Fruit fly (Drosophila melanogaster) whole organism, embryonic: ENCODE results near the gene CG43450.
A peak's percentile ranks its signal among the peaks of the same experiment; 100 is the strongest.

ENCODE experiments used
- Adf1 ChIP-seq: fragments of 200-800 bp; sonication (Bioruptor generic); IDR thresholded peaks from 2 replicates; pipeline ENCODE4 v1.3.6; 2022; ENCODE audit warnings: missing biosample characterization, missing genetic modification characterization
- Asciz ChIP-seq: fragments of 200-800 bp; sonication (Bioruptor generic); optimal IDR thresholded peaks from 2 replicates; lab custom pipeline; 2017; ENCODE audit warnings: missing biosample characterization, mild to moderate bottlenecking, missing genetic modification characterization, missing genetic modification reagents
- Atf6 ChIP-seq: fragments of 200-800 bp; sonication (Bioruptor generic); IDR thresholded peaks from 2 replicates; pipeline ENCODE4 v1.3.6; 2022; ENCODE audit warnings: missing biosample characterization, missing genetic modification characterization
- Bdp1 ChIP-seq: fragments of 200-800 bp; sonication (Bioruptor generic); optimal IDR thresholded peaks from 3 replicates; lab custom pipeline; 2016; ENCODE audit warnings: missing biosample characterization, missing genetic modification characterization
- CG10654 ChIP-seq: fragments of 200-800 bp; sonication (Bioruptor generic); optimal IDR thresholded peaks from 2 replicates; lab custom pipeline; 2016; ENCODE audit warnings: missing biosample characterization, missing genetic modification characterization
- CG11456 ChIP-seq: fragments of 200-800 bp; sonication (Bioruptor generic); IDR thresholded peaks from 3 replicates; pipeline ENCODE4 v1.3.6; 2022; ENCODE audit warnings: missing biosample characterization, missing genetic modification characterization
- CG1233 ChIP-seq: fragments of 200-800 bp; sonication (Bioruptor generic); optimal IDR thresholded peaks from 4 replicates; lab custom pipeline; 2018; ENCODE audit warnings: missing biosample characterization, mild to moderate bottlenecking, missing genetic modification characterization
- CG17612 ChIP-seq: fragments of 200-800 bp; sonication (Bioruptor generic); IDR thresholded peaks from 2 replicates; pipeline ENCODE4 v1.3.6; 2022; ENCODE audit warnings: missing biosample characterization, missing genetic modification characterization
- CG33557 ChIP-seq: fragments of 200-800 bp; sonication (Bioruptor generic); optimal IDR thresholded peaks from 2 replicates; lab custom pipeline; 2019; ENCODE audit warnings: missing biosample characterization, mild to moderate bottlenecking, missing genetic modification characterization, moderate library complexity
- CG4707 ChIP-seq: fragments of 200-800 bp; sonication (Bioruptor generic); optimal IDR thresholded peaks from 2 replicates; lab custom pipeline; 2018; ENCODE audit warnings: missing biosample characterization, mild to moderate bottlenecking, missing genetic modification characterization, moderate library complexity
- CG9727 ChIP-seq: fragments of 200-800 bp; sonication (Bioruptor generic); optimal IDR thresholded peaks from 3 replicates; lab custom pipeline; 2017; ENCODE audit warnings: missing biosample characterization, mild to moderate bottlenecking, missing genetic modification characterization
- Deaf1 ChIP-seq: fragments of 200-800 bp; optimal IDR thresholded peaks from 3 replicates; lab custom pipeline; 2019; ENCODE audit warnings: missing biosample characterization, mild to moderate bottlenecking, missing genetic modification characterization, moderate library complexity
- Drgx ChIP-seq: fragments of 200-800 bp; sonication (Bioruptor generic); IDR thresholded peaks from 2 replicates; pipeline ENCODE4 v1.3.6; 2022; ENCODE audit warnings: missing biosample characterization, missing genetic modification characterization
- Fer2 ChIP-seq: fragments of 200-800 bp; sonication (Bioruptor generic); optimal IDR thresholded peaks from 2 replicates; lab custom pipeline; 2018; ENCODE audit warnings: missing biosample characterization, mild to moderate bottlenecking, missing genetic modification characterization, moderate library complexity
- H2.0 ChIP-seq: fragments of 200-800 bp; sonication (Bioruptor generic); IDR thresholded peaks from 2 replicates; pipeline ENCODE4 v1.3.6; 2022; ENCODE audit warnings: missing biosample characterization, missing genetic modification characterization
- Hr3 ChIP-seq: fragments of 200-800 bp; sonication (Bioruptor generic); optimal IDR thresholded peaks from 3 replicates; lab custom pipeline; 2016; ENCODE audit warnings: missing biosample characterization, missing genetic modification characterization
- MBD-R2 ChIP-seq: fragments of 200-800 bp; sonication (Bioruptor generic); IDR thresholded peaks from 2 replicates; pipeline ENCODE4 v1.3.6; 2022; ENCODE audit warnings: missing biosample characterization, missing genetic modification characterization
- Neu2 ChIP-seq: fragments of 200-800 bp; sonication (Bioruptor generic); optimal IDR thresholded peaks from 3 replicates; lab custom pipeline; 2016; ENCODE audit warnings: missing biosample characterization, missing genetic modification characterization, borderline replicate concordance
- Ptx1 ChIP-seq: fragments of 200-800 bp; sonication (Bioruptor generic); IDR thresholded peaks from 2 replicates; pipeline ENCODE4 v1.3.6; 2022; ENCODE audit warnings: missing biosample characterization, missing genetic modification characterization
- Scr ChIP-seq: fragments of 200-800 bp; sonication (Bioruptor generic); IDR thresholded peaks from 2 replicates; pipeline ENCODE4 v1.3.6; 2022; ENCODE audit warnings: missing biosample characterization, missing genetic modification characterization; ENCODE audit not compliant: partially characterized antibody
- ap ChIP-seq: fragments of 200-800 bp; sonication (Bioruptor generic); IDR thresholded peaks from 2 replicates; pipeline ENCODE4 v1.3.6; 2022; ENCODE audit warnings: missing biosample characterization, missing genetic modification characterization
- dm ChIP-seq: fragments of 200-800 bp; sonication (Bioruptor generic); optimal IDR thresholded peaks from 3 replicates; lab custom pipeline; 2016; ENCODE audit warnings: missing biosample characterization, missing genetic modification characterization
- exex ChIP-seq: fragments of 200-800 bp; sonication (Bioruptor generic); optimal IDR thresholded peaks from 4 replicates; lab custom pipeline; 2018; ENCODE audit warnings: missing biosample characterization, mild to moderate bottlenecking, missing genetic modification characterization, moderate library complexity
- gfzf ChIP-seq: fragments of 200-800 bp; sonication (Bioruptor generic); optimal IDR thresholded peaks from 2 replicates; lab custom pipeline; 2016; ENCODE audit warnings: missing biosample characterization, mild to moderate bottlenecking, missing genetic modification characterization, moderate library complexity
- grau ChIP-seq: fragments of 200-800 bp; optimal IDR thresholded peaks from 3 replicates; lab custom pipeline; 2019; ENCODE audit warnings: missing biosample characterization, mild to moderate bottlenecking, missing genetic modification characterization, moderate library complexity
- grn ChIP-seq: fragments of 200-800 bp; sonication (Bioruptor generic); optimal IDR thresholded peaks from 3 replicates; lab custom pipeline; 2017; ENCODE audit warnings: missing biosample characterization, missing genetic modification characterization
- ham ChIP-seq: fragments of 200-800 bp; sonication (Bioruptor generic); IDR thresholded peaks from 2 replicates; pipeline ENCODE4 v1.3.6; 2022; ENCODE audit warnings: missing biosample characterization, missing genetic modification characterization
- hb ChIP-seq: fragments of 200-800 bp; sonication (Bioruptor generic); IDR thresholded peaks from 3 replicates; pipeline ENCODE4 v1.3.6; 2022; ENCODE audit warnings: missing biosample characterization, missing genetic modification characterization; ENCODE audit not compliant: partially characterized antibody
- ind ChIP-seq: fragments of 200-800 bp; sonication (Bioruptor generic); optimal IDR thresholded peaks from 3 replicates; lab custom pipeline; 2016; ENCODE audit warnings: missing biosample characterization, missing genetic modification characterization
- jing ChIP-seq: fragments of 200-800 bp; sonication (Bioruptor generic); optimal IDR thresholded peaks from 2 replicates; lab custom pipeline; 2018; ENCODE audit warnings: missing biosample characterization, mild to moderate bottlenecking, missing genetic modification characterization
- mirr ChIP-seq: fragments of 200-800 bp; sonication (Bioruptor generic); optimal IDR thresholded peaks from 3 replicates; lab custom pipeline; 2018; ENCODE audit warnings: missing biosample characterization, mild to moderate bottlenecking, missing genetic modification characterization
- mld ChIP-seq: fragments of 200-800 bp; sonication (Bioruptor generic); IDR thresholded peaks from 3 replicates; pipeline ENCODE4 v1.3.6; 2022; ENCODE audit warnings: missing biosample characterization, missing genetic modification characterization; ENCODE audit not compliant: partially characterized antibody
- pan ChIP-seq, 4 experiments: fragments of >200 bp in 3 of 4; fragments of 200-800 bp in 1 of 4; sonication (Bioruptor generic) in 1 of 4; optimal IDR thresholded peaks in 3 of 4; IDR thresholded peaks in 1 of 4; 2 replicates each; pipeline versions ENCODE4 v1.3.6 to Lab custom; 2017 to 2022; ENCODE audit warnings: missing biosample characterization in 2 of 4, missing genetic modification characterization in 2 of 4, mixed read lengths in 1 of 4
- row ChIP-seq: fragments of 200-800 bp; sonication (Bioruptor generic); IDR thresholded peaks from 3 replicates; pipeline ENCODE4 v1.3.6; 2022; ENCODE audit warnings: missing biosample characterization, missing genetic modification characterization
- sc ChIP-seq, 3 experiments: fragments of >200 bp in 2 of 3; fragments of 200-800 bp in 1 of 3; sonication (Bioruptor generic) in 1 of 3; optimal IDR thresholded peaks; 2 replicates in 2 of 3; 3 replicates in 1 of 3; lab custom pipeline; 2017; ENCODE audit warnings: mild to moderate bottlenecking in 1 of 3, missing biosample characterization in 1 of 3, missing genetic modification characterization in 1 of 3, missing genetic modification reagents in 1 of 3
- sima ChIP-seq: fragments of 200-800 bp; sonication (Bioruptor generic); optimal IDR thresholded peaks from 2 replicates; lab custom pipeline; 2016; ENCODE audit warnings: missing biosample characterization, missing genetic modification characterization
- sqz ChIP-seq: fragments of 200-800 bp; sonication (Bioruptor generic); optimal IDR thresholded peaks from 3 replicates; lab custom pipeline; 2018; ENCODE audit warnings: missing biosample characterization, mild to moderate bottlenecking, missing genetic modification characterization
- sug ChIP-seq: fragments of 200-800 bp; optimal IDR thresholded peaks from 2 replicates; lab custom pipeline; 2019; ENCODE audit warnings: missing biosample characterization, mild to moderate bottlenecking, missing genetic modification characterization, moderate library complexity
- tx ChIP-seq: fragments of 200-800 bp; sonication (Bioruptor generic); optimal IDR thresholded peaks from 2 replicates; lab custom pipeline; 2016; ENCODE audit warnings: missing biosample characterization, missing genetic modification characterization
- unc-4 ChIP-seq: fragments of 200-800 bp; sonication (Bioruptor generic); IDR thresholded peaks from 2 replicates; pipeline ENCODE4 v1.3.6; 2022; ENCODE audit warnings: missing biosample characterization, missing genetic modification characterization; ENCODE audit not compliant: partially characterized antibody
- wdn ChIP-seq: fragments of 200-800 bp; sonication (Bioruptor generic); IDR thresholded peaks from 2 replicates; pipeline ENCODE4 v1.3.6; 2022; ENCODE audit warnings: missing biosample characterization, missing genetic modification characterization
- zen ChIP-seq: fragments of 200-800 bp; sonication (Bioruptor generic); optimal IDR thresholded peaks from 3 replicates; lab custom pipeline; 2018; ENCODE audit warnings: missing biosample characterization, mild to moderate bottlenecking, missing genetic modification characterization, moderate library complexity

CG43450 gene

dm6 chr3R:12168348-12168747 lies 26.7 kb upstream of the CG43450 start:
- TF ChIP-seq zen (tag; lab: Kevin White, UChicago) (peak; percentile 5), Ptx1 (GFP tag; lab: Robert Waterston, UW) (0 out of 2 replicates have a peak, but pooled peaks have one; percentile 10), hb (GFP tag; lab: Robert Waterston, UW) (no peak)

dm6 chr3R:12185615-12186014 lies 9.5 kb upstream of the CG43450 start:
- TF ChIP-seq Asciz (GFP tag; lab: Kevin White, UChicago): no peak
- no peak for TF ChIP-seq ind
- TF ChIP-seq Fer2 (tag; lab: Kevin White, UChicago): no peak
- TF ChIP-seq ap (GFP tag; lab: Robert Waterston, UW): no peak
- no peak for TF ChIP-seq unc-4 (GFP tag; lab: Robert Waterston, UW)

dm6 chr3R:12196100-12196499 lies 1.0 kb downstream of the CG43450 start:
- TF ChIP-seq Bdp1 (no peak), CG10654 (GFP tag; lab: Kevin White, UChicago) (no peak), CG9727 (no peak), row (0 out of 3 replicates have a peak, but pooled peaks have one; percentile 13), grau (tag; lab: Kevin White, UChicago) (no peak), Drgx (GFP tag; lab: Robert Waterston, UW) (peak; percentile 43; the same call in 1 of the 2 replicates), jing (GFP tag; lab: Kevin White, UChicago) (no peak), Deaf1 (no peak), CG1233 (GFP tag; lab: Kevin White, UChicago) (no peak), Neu2 (GFP tag; lab: Kevin White, UChicago) (no peak), sqz (GFP tag; lab: Kevin White, UChicago) (no peak), CG11456 (GFP tag; lab: Robert Waterston, UW) (0 out of 3 replicates have a peak, but pooled peaks have one; percentile 19), CG17612 (GFP tag; lab: Robert Waterston, UW) (no peak), CG33557 (GFP tag; lab: Kevin White, UChicago) (no peak), MBD-R2 (GFP tag; lab: Robert Waterston, UW) (no peak), mld (GFP tag; lab: Robert Waterston, UW) (no peak), dm (GFP tag; lab: Kevin White, UChicago) (peak; percentile 50), sima (GFP tag; lab: Kevin White, UChicago) (no peak)

dm6 chr3R:12197641-12198040 lies 2.5 kb downstream of the CG43450 start, which contains the start of gene Adk1:
Gene Adk1, plus strand, starts transcription at chr3R:12197941.
- TF ChIP-seq Adf1 (GFP tag; lab: Robert Waterston, UW): no peak

- TF ChIP-seq mirr (GFP tag; lab: Kevin White, UChicago) (peak; percentile 28), CG4707 (GFP tag; lab: Kevin White, UChicago) (no peak), Hr3 (GFP tag; lab: Kevin White, UChicago) (no peak), tx (no peak)
Measured at dm6 chr3R:12210260-12210659, 15.2 kb downstream of the CG43450 start, which contains the start of gene CG4830. Gene CG4830, minus strand, starts transcription at chr3R:12210360.

dm6 chr3R:12211552-12211951 lies 16.5 kb downstream of the CG43450 start:
- TF ChIP-seq exex (tag; lab: Kevin White, UChicago) (peak; percentile 84), wdn (GFP tag; lab: Robert Waterston, UW) (no peak), sc (optimal IDR thresholded peaks at IDR 0.05; lab: Kevin White, UChicago) (no peak), sc (GFP tag; optimal IDR thresholded peaks at IDR 0.05; lab: Kevin White, UChicago) (no peak), sug (tag; lab: Kevin White, UChicago) (peak; percentile 64), grn (GFP tag; lab: Kevin White, UChicago) (peak; percentile 43), H2.0 (GFP tag; lab: Robert Waterston, UW) (no peak), Scr (no peak), pan (optimal IDR thresholded peaks at IDR 0.05; lab: Kevin White, UChicago) (no peak), pan (GFP tag; optimal IDR thresholded peaks at IDR 0.05 in 1 of 2, IDR thresholded peaks at IDR 0.05 in 1 of 2) (no peak), Atf6 (GFP tag; lab: Robert Waterston, UW) (no peak), gfzf (GFP tag; lab: Kevin White, UChicago) (no peak), ham (no peak)
